Fruit fly (Drosophila melanogaster): ENCODE measurements around the gene CG3473.

- no peak for TF ChIP-seq Fer2 (tag; optimal IDR thresholded peaks at IDR 0.05)
- TF ChIP-seq luna (GFP tag; optimal IDR thresholded peaks at IDR 0.05): no peak
- no peak for TF ChIP-seq pros (GFP tag; optimal IDR thresholded peaks at IDR 0.05)
- TF ChIP-seq CG4282 (GFP tag; optimal IDR thresholded peaks at IDR 0.05): no peak
- no peak for TF ChIP-seq CG10462 (GFP tag; optimal IDR thresholded peaks at IDR 0.05)
- no peak for TF ChIP-seq slou (GFP tag; optimal IDR thresholded peaks at IDR 0.05)
- no peak for TF ChIP-seq Pdp1 (GFP tag; optimal IDR thresholded peaks at IDR 0.05)
- TF ChIP-seq repo (GFP tag; optimal IDR thresholded peaks at IDR 0.05): no peak
- no peak for TF ChIP-seq BtbVII (GFP tag; optimal IDR thresholded peaks at IDR 0.05)
- no peak for TF ChIP-seq corto (GFP tag; optimal IDR thresholded peaks at IDR 0.05)
- TF ChIP-seq CG13123 (GFP tag; optimal IDR thresholded peaks at IDR 0.05): no peak
- no peak for TF ChIP-seq CG32767 (GFP tag; IDR thresholded peaks at IDR 0.05)
- TF ChIP-seq CG16815 (GFP tag; optimal IDR thresholded peaks at IDR 0.05): no peak
Measured at dm6 chr2L:14550653-14551352, 12.7 kb downstream of the CG3473 start.

All from whole organism, embryonic.